Worm (Caenorhabditis elegans) whole organism, late embryonic: ENCODE data around the gene T22H9.1.

ENCODE experiments used
- C08G9.2 ChIP-seq: sonication (generic microtip); optimal IDR thresholded peaks from 2 replicates; lab custom pipeline; 2016; ENCODE audit warnings: mild to moderate bottlenecking, missing genetic modification characterization, moderate library complexity, missing compliant biosample characterization
- Y22D7AL.16 ChIP-seq: sonication (generic microtip); optimal IDR thresholded peaks from 2 replicates; lab custom pipeline; 2016; ENCODE audit warnings: missing genetic modification characterization, missing compliant biosample characterization
- ceh-18 ChIP-seq: sonication (generic microtip); optimal IDR thresholded peaks from 2 replicates; lab custom pipeline; 2016; ENCODE audit warnings: missing genetic modification characterization, missing compliant biosample characterization
- dmd-4 ChIP-seq: sonication (generic microtip); optimal IDR thresholded peaks from 2 replicates; lab custom pipeline; 2016; ENCODE audit warnings: borderline replicate concordance, missing genetic modification characterization, missing compliant biosample characterization
- hlh-6 ChIP-seq: sonication (generic microtip); optimal IDR thresholded peaks from 2 replicates; lab custom pipeline; 2016; ENCODE audit warnings: missing genotype, missing genetic modification characterization, missing compliant biosample characterization
- mec-3 ChIP-seq: sonication (generic microtip); optimal IDR thresholded peaks from 2 replicates; lab custom pipeline; 2016; ENCODE audit warnings: borderline replicate concordance, missing genetic modification characterization, missing compliant biosample characterization
- nhr-11 ChIP-seq: fragments of 150-350 bp; optimal IDR thresholded peaks from 2 replicates; lab custom pipeline; 2014; ENCODE audit warnings: missing biosample characterization, missing genetic modification characterization

- TF ChIP-seq Y22D7AL.16 (tag; lab: Kevin White, UChicago) (no peak), mec-3 (tag; lab: Kevin White, UChicago) (no peak), hlh-6 (tag; lab: Kevin White, UChicago) (no peak), ceh-18 (tag; lab: Kevin White, UChicago) (no peak), nhr-11 (tag; lab: Kevin White, UChicago) (no peak), C08G9.2 (tag; lab: Kevin White, UChicago) (no peak), dmd-4 (tag; lab: Kevin White, UChicago) (no peak)
Observed at ce11 chrV:370033-370432, 10.5 kb downstream of the T22H9.1 start, which contains the start of gene mltn-7.
